Worm (Caenorhabditis elegans) whole organism, L3 larva: ENCODE results near the gene ccdc-55.

Experiments
- R02D3.7 ChIP-seq: fragments of 150-350 bp; optimal IDR thresholded peaks from 2 replicates; lab custom pipeline; 2014; ENCODE audit warnings: missing biosample characterization, missing genetic modification characterization
- ZK546.5 ChIP-seq: sonication (generic microtip); optimal IDR thresholded peaks from 2 replicates; lab custom pipeline; 2017; ENCODE audit warnings: missing biosample characterization, missing genetic modification characterization
- aly-2 ChIP-seq: fragments of 150-350 bp; optimal IDR thresholded peaks from 2 replicates; lab custom pipeline; 2014; ENCODE audit warnings: missing biosample characterization, missing genetic modification characterization
- ceh-28 ChIP-seq: fragments of 150-350 bp; optimal IDR thresholded peaks from 2 replicates; lab custom pipeline; 2014; ENCODE audit warnings: missing biosample characterization, missing genetic modification reagents, missing genetic modification characterization
- ceh-9 ChIP-seq: sonication (generic microtip); optimal IDR thresholded peaks from 2 replicates; lab custom pipeline; 2018; ENCODE audit warnings: missing biosample characterization, missing genetic modification characterization
- daf-12 ChIP-seq: fragments of 150-350 bp; optimal IDR thresholded peaks from 2 replicates; lab custom pipeline; 2014; ENCODE audit warnings: missing biosample characterization, missing genetic modification reagents, missing genetic modification characterization
- egl-27 ChIP-seq: sonication (generic microtip); optimal IDR thresholded peaks from 4 replicates; lab custom pipeline; 2017; ENCODE audit warnings: missing biosample characterization, missing genetic modification reagents, missing genetic modification characterization
- egl-5 ChIP-seq: fragments of 150-350 bp; optimal IDR thresholded peaks from 2 replicates; lab custom pipeline; 2017; ENCODE audit warnings: missing biosample characterization, missing genetic modification reagents, missing genetic modification characterization, inconsistent platforms
- elt-2 ChIP-seq: sonication (generic microtip); optimal IDR thresholded peaks from 2 replicates; lab custom pipeline; 2016; ENCODE audit warnings: missing genetic modification reagents, mild to moderate bottlenecking, missing genetic modification characterization, missing compliant biosample characterization
- elt-3 ChIP-seq, 3 experiments: fragments of 150-350 bp in 1 of 3; sonication (generic microtip) in 2 of 3; optimal IDR thresholded peaks; 2 replicates in 2 of 3; 4 replicates in 1 of 3; lab custom pipeline; 2014 to 2017; ENCODE audit warnings: missing biosample characterization in 3 of 3, missing genetic modification characterization in 3 of 3
- eor-1 ChIP-seq, 2 experiments: fragments of 150-350 bp; optimal IDR thresholded peaks; 2 replicates each; lab custom pipeline; 2014 to 2018; ENCODE audit warnings: missing biosample characterization in 2 of 2, missing genetic modification characterization in 2 of 2
- fkh-10 ChIP-seq: sonication (generic microtip); optimal IDR thresholded peaks from 2 replicates; lab custom pipeline; 2017; ENCODE audit warnings: missing biosample characterization, missing genetic modification reagents, missing genetic modification characterization
- hmg-11 ChIP-seq: sonication (generic microtip); optimal IDR thresholded peaks from 2 replicates; lab custom pipeline; 2016; ENCODE audit warnings: missing genetic modification characterization, missing compliant biosample characterization
- jun-1 ChIP-seq: fragments of 150-350 bp; optimal IDR thresholded peaks from 2 replicates; lab custom pipeline; 2014; ENCODE audit warnings: missing biosample characterization, missing genetic modification reagents, missing genetic modification characterization
- lin-15B ChIP-seq: fragments of 150-350 bp; optimal IDR thresholded peaks from 2 replicates; lab custom pipeline; 2014; ENCODE audit warnings: missing biosample characterization, missing genetic modification characterization
- lin-39 ChIP-seq: fragments of 150-350 bp; optimal IDR thresholded peaks from 2 replicates; lab custom pipeline; 2018; ENCODE audit warnings: missing biosample characterization, missing genetic modification reagents, missing genetic modification characterization
- lsy-12 ChIP-seq: sonication (generic microtip); optimal IDR thresholded peaks from 2 replicates; lab custom pipeline; 2016; ENCODE audit warnings: mild to moderate bottlenecking, missing genetic modification characterization, missing compliant biosample characterization
- mdl-1 ChIP-seq: fragments of 150-350 bp; optimal IDR thresholded peaks from 2 replicates; lab custom pipeline; 2014; ENCODE audit warnings: missing biosample characterization, missing genetic modification characterization
- mml-1 ChIP-seq: fragments of 150-350 bp; sonication (generic microtip); optimal IDR thresholded peaks from 3 replicates; lab custom pipeline; 2014; ENCODE audit warnings: missing biosample characterization, missing genetic modification characterization
- nfya-1 ChIP-seq: sonication (generic microtip); optimal IDR thresholded peaks from 2 replicates; lab custom pipeline; 2017; ENCODE audit warnings: missing genetic modification characterization, mild to moderate bottlenecking, missing compliant biosample characterization, antibody characterized with exemption, moderate library complexity; ENCODE audit not compliant: insufficient read depth
- nhr-11 ChIP-seq: fragments of 150-350 bp; optimal IDR thresholded peaks from 2 replicates; lab custom pipeline; 2014; ENCODE audit warnings: missing biosample characterization, missing genetic modification characterization
- nhr-12 ChIP-seq: fragments of 150-350 bp; optimal IDR thresholded peaks from 2 replicates; lab custom pipeline; 2014; ENCODE audit warnings: missing biosample characterization, missing genetic modification characterization
- nhr-23 ChIP-seq: fragments of 150-350 bp; optimal IDR thresholded peaks from 2 replicates; lab custom pipeline; 2014; ENCODE audit warnings: missing biosample characterization, missing genetic modification reagents, missing genetic modification characterization
- nhr-237 ChIP-seq: fragments of 150-350 bp; optimal IDR thresholded peaks from 2 replicates; lab custom pipeline; 2014; ENCODE audit warnings: missing biosample characterization, missing genetic modification characterization
- nhr-25 ChIP-seq: sonication (generic microtip); optimal IDR thresholded peaks from 2 replicates; lab custom pipeline; 2017; ENCODE audit warnings: missing biosample characterization, missing genetic modification characterization
- nhr-76 ChIP-seq: fragments of 150-350 bp; sonication (generic microtip); optimal IDR thresholded peaks from 5 replicates; lab custom pipeline; 2014; ENCODE audit warnings: missing biosample characterization, missing genetic modification characterization
- nhr-77 ChIP-seq: fragments of 150-350 bp; optimal IDR thresholded peaks from 2 replicates; lab custom pipeline; 2014; ENCODE audit warnings: missing biosample characterization, missing genetic modification characterization
- pha-4 ChIP-seq: fragments of 150-350 bp; optimal IDR thresholded peaks from 2 replicates; lab custom pipeline; 2014; ENCODE audit warnings: missing biosample characterization, missing genetic modification reagents, missing genetic modification characterization
- pqm-1 ChIP-seq: fragments of 150-350 bp; optimal IDR thresholded peaks from 2 replicates; lab custom pipeline; 2017; ENCODE audit warnings: missing biosample characterization, missing genetic modification characterization, inconsistent platforms
- sea-2 ChIP-seq: fragments of 150-350 bp; sonication (generic microtip); optimal IDR thresholded peaks from 4 replicates; lab custom pipeline; 2014; ENCODE audit warnings: missing biosample characterization, missing genetic modification reagents, missing genetic modification characterization
- skn-1 ChIP-seq: fragments of 150-350 bp; optimal IDR thresholded peaks from 2 replicates; lab custom pipeline; 2014; ENCODE audit warnings: missing biosample characterization, missing genetic modification characterization
- snpc-4 ChIP-seq: fragments of 150-350 bp; optimal IDR thresholded peaks from 2 replicates; lab custom pipeline; 2014; ENCODE audit warnings: missing biosample characterization, missing genetic modification characterization
- tbx-2 ChIP-seq: sonication (generic microtip); optimal IDR thresholded peaks from 2 replicates; lab custom pipeline; 2016; ENCODE audit warnings: mild to moderate bottlenecking, missing genetic modification characterization, missing compliant biosample characterization
- unc-39 ChIP-seq: sonication (generic microtip); optimal IDR thresholded peaks from 4 replicates; lab custom pipeline; 2017; ENCODE audit warnings: missing biosample characterization, missing genetic modification characterization
- zag-1 ChIP-seq: fragments of 150-350 bp; optimal IDR thresholded peaks from 2 replicates; lab custom pipeline; 2014; ENCODE audit warnings: missing biosample characterization, missing genetic modification characterization
- ztf-11 ChIP-seq: fragments of 150-350 bp; optimal IDR thresholded peaks from 2 replicates; lab custom pipeline; 2014; ENCODE audit warnings: missing biosample characterization, missing genetic modification characterization

Gene ccdc-55

ce11 chrIII:4205751-4206327 is 37.3 kb upstream of the ccdc-55 start, which contains the start of gene R74.8:
TSS of gene R74.8 (plus strand) at chrIII:4206277.
- TF ChIP-seq sea-2 (GFP tag; lab: Kevin White, UChicago): no peak
- peak; percentile 11 for TF ChIP-seq nfya-1 (tag; lab: Kevin White, UChicago)
- TF ChIP-seq, all 47 proteins: peak for 1

ce11 chrIII:4204964-4205363 is 36.4 kb upstream of the ccdc-55 start:
- TF ChIP-seq nhr-76 (tag; lab: Kevin White, UChicago): no peak
- TF ChIP-seq zag-1 (tag; lab: Kevin White, UChicago): no peak
- no peak for TF ChIP-seq lin-39 (tag; lab: Kevin White, UChicago)
- no peak for TF ChIP-seq jun-1 (tag; lab: Kevin White, UChicago)
- no peak for TF ChIP-seq nhr-11 (tag; lab: Kevin White, UChicago)
- TF ChIP-seq aly-2 (tag; lab: Kevin White, UChicago): no peak
- TF ChIP-seq nhr-77 (tag; lab: Kevin White, UChicago): no peak

ce11 chrIII:4204072-4204471 is 35.5 kb upstream of the ccdc-55 start, which contains the start of the genes pelo-1 and R74.7:
TSS of gene pelo-1 (minus strand) at chrIII:4204222.
TSS of gene R74.7 (plus strand) at chrIII:4204429.
- TF ChIP-seq pha-4: peak; percentile 64
- no peak for TF ChIP-seq lin-39 (tag; lab: Kevin White, UChicago)
- peak; percentile 43 for TF ChIP-seq nfya-1 (tag; lab: Kevin White, UChicago)
- TF ChIP-seq R02D3.7 (tag; lab: Kevin White, UChicago): peak; percentile 88
- no peak for TF ChIP-seq mml-1
- peak; percentile 48 for TF ChIP-seq lin-15B (tag; lab: Kevin White, UChicago)

ce11 chrIII:4196988-4197384 is 28.4 kb upstream of the ccdc-55 start, which contains the start of gene asd-1:
TSS of gene asd-1 (plus strand) at chrIII:4197285.
- TF ChIP-seq nhr-77 (tag; lab: Kevin White, UChicago) (no peak), nhr-11 (tag; lab: Kevin White, UChicago) (no peak)
- TF ChIP-seq, all 47 proteins: peak for 0

- peak; percentile 60 for TF ChIP-seq lin-39 (tag; lab: Kevin White, UChicago)
- peak; percentile 85 for TF ChIP-seq mdl-1
- TF ChIP-seq nhr-77 (tag; lab: Kevin White, UChicago): no peak
- TF ChIP-seq snpc-4 (tag; lab: Kevin White, UChicago): peak; percentile 46
- peak; percentile 84 for TF ChIP-seq nfya-1 (tag; lab: Kevin White, UChicago)
- TF ChIP-seq egl-27 (tag; lab: Kevin White, UChicago): no peak
- TF ChIP-seq lin-15B (tag; lab: Kevin White, UChicago): peak; percentile 75
- no peak for TF ChIP-seq ZK546.5 (tag; lab: Kevin White, UChicago)
- no peak for TF ChIP-seq ceh-28 (tag; lab: Kevin White, UChicago)
- no peak for TF ChIP-seq nhr-12 (tag; lab: Kevin White, UChicago)
- no peak for TF ChIP-seq unc-39 (tag; lab: Kevin White, UChicago)
- peak; percentile 6 for TF ChIP-seq fkh-10
- TF ChIP-seq skn-1: peak; percentile 21
- TF ChIP-seq ztf-11 (tag; lab: Kevin White, UChicago): no peak
- TF ChIP-seq egl-5 (tag; lab: Kevin White, UChicago): peak; percentile 20
- TF ChIP-seq nhr-25 (tag; lab: Kevin White, UChicago): peak; percentile 58
- TF ChIP-seq pqm-1 (tag; lab: Kevin White, UChicago): no peak
- TF ChIP-seq pha-4: peak; percentile 73
- no peak for TF ChIP-seq ceh-9 (tag; lab: Kevin White, UChicago)
- TF ChIP-seq R02D3.7 (tag; lab: Kevin White, UChicago): peak; percentile 22
These were observed 27.9 kb upstream of the ccdc-55 start for ce11 chrIII:4196301-4196987.

- TF ChIP-seq ceh-9 (tag; lab: Kevin White, UChicago): no peak
- TF ChIP-seq nfya-1 (tag; lab: Kevin White, UChicago): peak; percentile 56
- TF ChIP-seq mdl-1: no peak
- peak; percentile 47 for TF ChIP-seq hmg-11
- TF ChIP-seq nhr-23 (tag; lab: Kevin White, UChicago): peak; percentile 60
- TF ChIP-seq egl-5 (tag; lab: Kevin White, UChicago): no peak
- peak; percentile 31 for TF ChIP-seq R02D3.7 (tag; lab: Kevin White, UChicago)
- peak; percentile 49 for TF ChIP-seq daf-12
- peak; percentile 34 for TF ChIP-seq jun-1 (tag; lab: Kevin White, UChicago)
- no peak for TF ChIP-seq nhr-11 (tag; lab: Kevin White, UChicago)
- TF ChIP-seq elt-2: peak; percentile 58
- TF ChIP-seq nhr-237 (tag; lab: Kevin White, UChicago): no peak
- peak; percentile 74 for TF ChIP-seq lsy-12 (tag; lab: Kevin White, UChicago)
- no peak for TF ChIP-seq elt-3 (tag; optimal IDR thresholded peaks at IDR 0.05; lab: Kevin White, UChicago)
- no peak for TF ChIP-seq skn-1
- TF ChIP-seq eor-1 (tag; optimal IDR thresholded peaks at IDR 0.05; lab: Kevin White, UChicago): no peak
- peak; percentile 33 for TF ChIP-seq aly-2 (tag; lab: Kevin White, UChicago)
- TF ChIP-seq pqm-1 (tag; lab: Kevin White, UChicago): peak; percentile 30
- peak; percentile 87 for TF ChIP-seq tbx-2 (tag; lab: Kevin White, UChicago)
- no peak for TF ChIP-seq sea-2 (GFP tag; lab: Kevin White, UChicago)
- no peak for TF ChIP-seq fkh-10
These were observed 26.9 kb upstream of the ccdc-55 start for ce11 chrIII:4195306-4196008.
